Worm (Caenorhabditis elegans) whole organism, L2 larva: ENCODE data around the gene F20E11.18.

Experiments used
- ceh-82 ChIP-seq: fragments of 150-350 bp; optimal IDR thresholded peaks from 2 replicates; lab custom pipeline; 2014; ENCODE audit warnings: missing biosample characterization, missing genetic modification characterization
- elt-3 ChIP-seq: sonication (generic microtip); optimal IDR thresholded peaks from 2 replicates; lab custom pipeline; 2017; ENCODE audit warnings: missing biosample characterization, missing genetic modification characterization
- nhr-11 ChIP-seq: fragments of 150-350 bp; optimal IDR thresholded peaks from 2 replicates; lab custom pipeline; 2014; ENCODE audit warnings: missing biosample characterization, missing genetic modification characterization
- nhr-12 ChIP-seq: fragments of 150-350 bp; optimal IDR thresholded peaks from 2 replicates; lab custom pipeline; 2014; ENCODE audit warnings: missing biosample characterization, missing genetic modification characterization
- unc-39 ChIP-seq: fragments of 150-350 bp; optimal IDR thresholded peaks from 2 replicates; lab custom pipeline; 2014; ENCODE audit warnings: missing biosample characterization, missing genetic modification characterization
- zag-1 ChIP-seq: fragments of 150-350 bp; optimal IDR thresholded peaks from 2 replicates; lab custom pipeline; 2014; ENCODE audit warnings: missing biosample characterization, missing genetic modification characterization

- TF ChIP-seq zag-1 (tag; lab: Kevin White, UChicago): no peak
- TF ChIP-seq elt-3 (tag; lab: Kevin White, UChicago): no peak
- TF ChIP-seq ceh-82 (tag; lab: Kevin White, UChicago): no peak
- no peak for TF ChIP-seq nhr-12 (tag; lab: Kevin White, UChicago)
- no peak for TF ChIP-seq nhr-11
- no peak for TF ChIP-seq unc-39 (tag; lab: Kevin White, UChicago)
These were observed at the start of gene F20E11.18 for ce11 chrV:17436492-17436891.
